Worm (Caenorhabditis elegans): ENCODE data around the gene F08F8.7.

ce11 chrIII:7347049-7347448 lies at the start of gene F08F8.7:
- no peak for TF ChIP-seq ceh-100 (GFP tag; IDR thresholded peaks at IDR 0.05)
- TF ChIP-seq ama-1 (optimal IDR thresholded peaks at IDR 0.05) = no peak
- no peak for TF ChIP-seq ama-1 (GFP tag; optimal IDR thresholded peaks at IDR 0.05)
- no peak for TF ChIP-seq lin-35 (GFP tag; optimal IDR thresholded peaks at IDR 0.05)
- no peak for TF ChIP-seq nfya-1 (tag; optimal IDR thresholded peaks at IDR 0.05; ENCODE audit: borderline replicate concordance, insufficient read depth)
- TF ChIP-seq F10E7.11 (tag; optimal IDR thresholded peaks at IDR 0.05) = no peak
- TF ChIP-seq rec-8 (tag; optimal IDR thresholded peaks at IDR 0.05) = no peak
- no peak for TF ChIP-seq aptf-3 (GFP tag; IDR thresholded peaks at IDR 0.05)
- TF ChIP-seq madf-3 (GFP tag; IDR thresholded peaks at IDR 0.05) = no peak
- TF ChIP-seq unc-130 (GFP tag; optimal IDR thresholded peaks at IDR 0.05) = no peak
- TF ChIP-seq zfh-2 (GFP tag; conservative IDR thresholded peaks at IDR 0.05) = no peak
- TF ChIP-seq C06A6.2 (GFP tag; conservative IDR thresholded peaks at IDR 0.05) = no peak
- no peak for TF ChIP-seq him-1 (tag; optimal IDR thresholded peaks at IDR 0.05)
- no peak for TF ChIP-seq mcd-1 (GFP tag; IDR thresholded peaks at IDR 0.05)

Data from whole organism, young adult.